Worm (Caenorhabditis elegans) whole organism, mixed stage, embryonic: ENCODE results near the gene F28H6.7.

ENCODE experiments used
- M03D4.4 ChIP-seq: sonication (generic microtip); optimal IDR thresholded peaks from 2 replicates; lab custom pipeline; 2017; ENCODE audit warnings: mild to moderate bottlenecking, missing genetic modification characterization, missing compliant biosample characterization
- bed-3 ChIP-seq: fragments of 200-800 bp; sonication (Bioruptor generic); optimal IDR thresholded peaks from 3 replicates; lab custom pipeline; 2018; ENCODE audit warnings: mild to moderate bottlenecking, missing genetic modification characterization, moderate library complexity, missing compliant biosample characterization
- blmp-1 ChIP-seq: fragments of 150-350 bp; optimal IDR thresholded peaks from 2 replicates; lab custom pipeline; 2014; ENCODE audit warnings: missing biosample characterization, missing genetic modification characterization
- ceh-39 ChIP-seq: fragments of 150-350 bp; optimal IDR thresholded peaks from 2 replicates; lab custom pipeline; 2014; ENCODE audit warnings: missing biosample characterization, missing genetic modification characterization
- ceh-43 ChIP-seq: fragments of 200-800 bp; sonication (Bioruptor generic); optimal IDR thresholded peaks from 2 replicates; lab custom pipeline; 2018; ENCODE audit warnings: mild to moderate bottlenecking, missing genetic modification characterization, moderate library complexity, missing compliant biosample characterization
- ceh-83 ChIP-seq: fragments of 200-800 bp; sonication (Bioruptor generic); optimal IDR thresholded peaks from 2 replicates; lab custom pipeline; 2018; ENCODE audit warnings: mild to moderate bottlenecking, missing genetic modification characterization, missing compliant biosample characterization
- ces-1 ChIP-seq: fragments of 150-350 bp; optimal IDR thresholded peaks from 2 replicates; lab custom pipeline; 2014; ENCODE audit warnings: missing biosample characterization, missing genetic modification reagents, missing genetic modification characterization
- cnd-1 ChIP-seq: fragments of 200-800 bp; sonication (Bioruptor generic); optimal IDR thresholded peaks from 2 replicates; lab custom pipeline; 2018; ENCODE audit warnings: mild to moderate bottlenecking, missing genetic modification characterization, missing compliant biosample characterization
- drap-1 ChIP-seq: fragments of 200-800 bp; sonication (Bioruptor generic); optimal IDR thresholded peaks from 3 replicates; lab custom pipeline; 2018; ENCODE audit warnings: mild to moderate bottlenecking, missing genetic modification characterization, missing compliant biosample characterization
- elt-1 ChIP-seq: sonication (generic microtip); optimal IDR thresholded peaks from 2 replicates; lab custom pipeline; 2017; ENCODE audit warnings: missing genetic modification characterization, mild to moderate bottlenecking, missing compliant biosample characterization, antibody characterized with exemption, moderate library complexity, borderline replicate concordance; ENCODE audit not compliant: insufficient read depth
- elt-3 ChIP-seq: fragments of 150-350 bp; optimal IDR thresholded peaks from 2 replicates; lab custom pipeline; 2014; ENCODE audit warnings: missing biosample characterization, missing genetic modification characterization
- flh-1 ChIP-seq: fragments of 200-800 bp; sonication (Bioruptor generic); optimal IDR thresholded peaks from 2 replicates; lab custom pipeline; 2018; ENCODE audit warnings: mild to moderate bottlenecking, missing genetic modification characterization, moderate library complexity, missing compliant biosample characterization
- ham-2 ChIP-seq: fragments of 200-800 bp; sonication (Bioruptor generic); optimal IDR thresholded peaks from 2 replicates; lab custom pipeline; 2018; ENCODE audit warnings: mild to moderate bottlenecking, missing genetic modification characterization, missing compliant biosample characterization
- hlh-1 ChIP-seq: fragments of 150-350 bp; optimal IDR thresholded peaks from 2 replicates; lab custom pipeline; 2014; ENCODE audit warnings: missing biosample characterization, missing genetic modification reagents, missing genetic modification characterization
- lin-13 ChIP-seq: fragments of 150-350 bp; optimal IDR thresholded peaks from 2 replicates; lab custom pipeline; 2014; ENCODE audit warnings: missing biosample characterization, missing genetic modification characterization
- lin-32 ChIP-seq: fragments of 200-800 bp; sonication (Bioruptor generic); optimal IDR thresholded peaks from 2 replicates; lab custom pipeline; 2018; ENCODE audit warnings: mild to moderate bottlenecking, missing genetic modification characterization, missing compliant biosample characterization
- lsy-2 ChIP-seq: fragments of 150-350 bp; optimal IDR thresholded peaks from 2 replicates; lab custom pipeline; 2014; ENCODE audit warnings: missing biosample characterization, missing genetic modification characterization
- mab-5 ChIP-seq: fragments of 150-350 bp; optimal IDR thresholded peaks from 2 replicates; lab custom pipeline; 2014; ENCODE audit warnings: missing biosample characterization, missing genetic modification characterization
- mep-1 ChIP-seq: fragments of 150-350 bp; optimal IDR thresholded peaks from 2 replicates; lab custom pipeline; 2017; ENCODE audit warnings: missing biosample characterization, missing genetic modification reagents, missing genetic modification characterization, inconsistent platforms
- mls-2 ChIP-seq: sonication (generic microtip); optimal IDR thresholded peaks from 2 replicates; lab custom pipeline; 2016; ENCODE audit warnings: mild to moderate bottlenecking, missing genetic modification characterization, moderate library complexity, missing compliant biosample characterization
- nhr-2 ChIP-seq: fragments of 150-350 bp; optimal IDR thresholded peaks from 2 replicates; lab custom pipeline; 2014; ENCODE audit warnings: missing biosample characterization, missing genetic modification characterization
- nhr-28 ChIP-seq: fragments of 150-350 bp; optimal IDR thresholded peaks from 2 replicates; lab custom pipeline; 2014; ENCODE audit warnings: missing biosample characterization, missing genetic modification characterization
- nhr-76 ChIP-seq: sonication (generic microtip); optimal IDR thresholded peaks from 2 replicates; lab custom pipeline; 2017; ENCODE audit warnings: missing biosample characterization, missing genetic modification characterization
- pha-4 ChIP-seq: fragments of 150-350 bp; optimal IDR thresholded peaks from 2 replicates; lab custom pipeline; 2018; ENCODE audit warnings: missing biosample characterization, missing genetic modification reagents, missing genetic modification characterization
- snpc-4 ChIP-seq: fragments of 150-350 bp; optimal IDR thresholded peaks from 2 replicates; lab custom pipeline; 2014; ENCODE audit warnings: missing biosample characterization, missing genetic modification characterization
- sptf-1 ChIP-seq: sonication (generic microtip); optimal IDR thresholded peaks from 2 replicates; lab custom pipeline; 2017; ENCODE audit warnings: mild to moderate bottlenecking, missing genetic modification characterization, moderate library complexity, missing compliant biosample characterization
- tbx-8 ChIP-seq: fragments of 200-800 bp; sonication (Bioruptor generic); optimal IDR thresholded peaks from 2 replicates; lab custom pipeline; 2018; ENCODE audit warnings: mild to moderate bottlenecking, missing genetic modification characterization, moderate library complexity, missing compliant biosample characterization
- unc-120 ChIP-seq: sonication (generic microtip); optimal IDR thresholded peaks from 2 replicates; lab custom pipeline; 2017; ENCODE audit warnings: missing genetic modification characterization, missing compliant biosample characterization; ENCODE audit not compliant: poor library complexity, severe bottlenecking
- unc-39 ChIP-seq: fragments of 150-350 bp; optimal IDR thresholded peaks from 2 replicates; lab custom pipeline; 2014; ENCODE audit warnings: missing biosample characterization, missing genetic modification characterization
- unc-62 ChIP-seq: fragments of 150-350 bp; optimal IDR thresholded peaks from 2 replicates; lab custom pipeline; 2014; ENCODE audit warnings: missing biosample characterization, missing genetic modification reagents, missing genetic modification characterization
- zip-8 ChIP-seq: fragments of 150-350 bp; optimal IDR thresholded peaks from 2 replicates; lab custom pipeline; 2014; ENCODE audit warnings: missing biosample characterization, missing genetic modification characterization
- ztf-11 ChIP-seq: fragments of 150-350 bp; optimal IDR thresholded peaks from 2 replicates; lab custom pipeline; 2014; ENCODE audit warnings: missing biosample characterization, missing genetic modification characterization

F28H6.7 gene

ce11 chrX:14147400-14147799, 31.5 kb downstream of the F28H6.7 start, which contains the start of gene akt-2:
TSS of gene akt-2 (plus strand) at chrX:14147700.
- TF ChIP-seq pha-4 (tag; lab: Kevin White, UChicago) = no peak
- TF ChIP-seq ces-1 (GFP tag; lab: Kevin White, UChicago) = no peak
- TF ChIP-seq ceh-83 (GFP tag; lab: Kevin White, UChicago) = no peak
- TF ChIP-seq elt-1 (tag; lab: Kevin White, UChicago) = no peak
- TF ChIP-seq zip-8 (tag; lab: Kevin White, UChicago) = no peak
- no peak for TF ChIP-seq bed-3 (GFP tag; lab: Kevin White, UChicago)
- no peak for TF ChIP-seq elt-3 (tag; lab: Kevin White, UChicago)
- TF ChIP-seq cnd-1 (tag; lab: Kevin White, UChicago) = no peak
- no peak for TF ChIP-seq ztf-11
- TF ChIP-seq ceh-43 (GFP tag; lab: Kevin White, UChicago) = no peak
- TF ChIP-seq drap-1 (GFP tag; lab: Kevin White, UChicago) = no peak
- no peak for TF ChIP-seq hlh-1 (tag; lab: Kevin White, UChicago)
- TF ChIP-seq ham-2 (GFP tag; lab: Kevin White, UChicago) = no peak
- no peak for TF ChIP-seq mls-2 (tag; lab: Kevin White, UChicago)
- no peak for TF ChIP-seq nhr-76

ce11 chrX:14152644-14153043, 36.7 kb downstream of the F28H6.7 start:
- TF ChIP-seq unc-39 (tag; lab: Kevin White, UChicago) = no peak
- no peak for TF ChIP-seq elt-1 (tag; lab: Kevin White, UChicago)
- TF ChIP-seq snpc-4 (tag; lab: Kevin White, UChicago) = no peak
- TF ChIP-seq hlh-1 (tag; lab: Kevin White, UChicago) = no peak
- TF ChIP-seq sptf-1 = no peak
- TF ChIP-seq nhr-2 (tag; lab: Kevin White, UChicago) = no peak
- no peak for TF ChIP-seq ceh-39 (tag; lab: Kevin White, UChicago)
- no peak for TF ChIP-seq bed-3 (GFP tag; lab: Kevin White, UChicago)
- no peak for TF ChIP-seq unc-62 (GFP tag; lab: Kevin White, UChicago)
- no peak for TF ChIP-seq unc-120 (tag; lab: Kevin White, UChicago)
- no peak for TF ChIP-seq zip-8 (tag; lab: Kevin White, UChicago)
- no peak for TF ChIP-seq lsy-2 (tag; lab: Kevin White, UChicago)
- TF ChIP-seq flh-1 (GFP tag; lab: Kevin White, UChicago) = no peak
- no peak for TF ChIP-seq blmp-1
- no peak for TF ChIP-seq lin-32
- no peak for TF ChIP-seq M03D4.4
- no peak for TF ChIP-seq tbx-8

ce11 chrX:14156913-14157312, 41.0 kb downstream of the F28H6.7 start, which contains the start of gene ceh-90:
TSS of gene ceh-90 (minus strand) at chrX:14157013.
- no peak for TF ChIP-seq mab-5 (tag; lab: Kevin White, UChicago)
- TF ChIP-seq ceh-83 (GFP tag; lab: Kevin White, UChicago) = no peak
- TF ChIP-seq mls-2 (tag; lab: Kevin White, UChicago) = no peak
- no peak for TF ChIP-seq ceh-43 (GFP tag; lab: Kevin White, UChicago)
- TF ChIP-seq nhr-76 = no peak
- TF ChIP-seq lin-32 = no peak
- TF ChIP-seq elt-1 (tag; lab: Kevin White, UChicago) = no peak
- TF ChIP-seq unc-120 (tag; lab: Kevin White, UChicago) = no peak
- no peak for TF ChIP-seq nhr-28 (tag; lab: Kevin White, UChicago)
- TF ChIP-seq M03D4.4 = no peak

ce11 chrX:14161684-14162347, 45.9 kb downstream of the F28H6.7 start, which contains the start of gene lgc-25:
TSS of gene lgc-25 (minus strand) at chrX:14161734.
- no peak for TF ChIP-seq ceh-43 (GFP tag; lab: Kevin White, UChicago)
- no peak for TF ChIP-seq pha-4 (tag; lab: Kevin White, UChicago)

ce11 chrX:14164234-14164633, 48.3 kb downstream of the F28H6.7 start, which contains the start of gene vha-20:
TSS of gene vha-20 (minus strand) at chrX:14164506.
- TF ChIP-seq sptf-1 = no peak
- no peak for TF ChIP-seq mab-5 (tag; lab: Kevin White, UChicago)
- no peak for TF ChIP-seq mep-1 (tag; lab: Kevin White, UChicago)
- no peak for TF ChIP-seq lin-13
- TF ChIP-seq ceh-83 (GFP tag; lab: Kevin White, UChicago) = no peak
- TF ChIP-seq nhr-28 (tag; lab: Kevin White, UChicago) = no peak
- TF ChIP-seq blmp-1 = no peak
- no peak for TF ChIP-seq flh-1 (GFP tag; lab: Kevin White, UChicago)
- TF ChIP-seq snpc-4 (tag; lab: Kevin White, UChicago) = no peak
- no peak for TF ChIP-seq bed-3 (GFP tag; lab: Kevin White, UChicago)
